Fruit fly (Drosophila melanogaster): Measurements from ENCODE around the gene Ubqn.
A peak's percentile ranks its signal among the peaks of the same experiment; 100 is the strongest.

DNA sequence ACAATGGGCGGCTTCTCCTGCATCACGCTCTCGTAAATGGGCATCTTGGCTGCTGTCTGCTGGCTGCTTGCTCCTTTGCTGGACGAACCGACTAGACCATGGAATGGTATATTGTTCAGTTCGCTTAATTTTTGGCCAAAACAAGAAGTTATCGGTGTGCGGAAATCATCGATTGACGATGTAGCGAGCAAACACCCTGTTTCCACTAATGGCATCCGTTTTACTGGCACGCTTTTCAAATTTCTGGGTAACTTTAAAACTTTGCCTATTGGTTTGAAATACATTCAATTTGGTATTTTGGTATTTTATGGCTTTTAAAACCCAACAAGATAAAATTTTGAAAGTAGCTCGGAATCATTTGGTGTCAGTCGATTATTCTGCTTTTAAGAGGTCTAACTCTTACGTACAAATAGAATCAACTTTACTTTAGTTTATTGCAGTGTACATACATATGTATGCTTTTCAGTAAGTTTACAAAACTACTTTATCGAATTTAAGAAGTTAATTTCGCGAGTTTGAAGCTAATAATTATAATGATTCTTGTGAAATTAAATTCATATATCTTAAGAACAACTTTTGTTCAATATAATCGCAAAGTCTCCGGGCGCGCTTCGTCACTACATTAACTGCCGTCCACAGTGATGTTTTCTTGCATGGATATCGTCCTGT is 37.6 kb upstream of the Ubqn start, which contains the start of gene Arp10:
- TF ChIP-seq CG4496 (GFP tag; IDR thresholded peaks at IDR 0.05) (no peak), CG14655 (GFP tag; optimal IDR thresholded peaks at IDR 0.05) (no peak), CG32121 (GFP tag; IDR thresholded peaks at IDR 0.05) (no peak), CG34367 (tag; optimal IDR thresholded peaks at IDR 0.05) (no peak), CG8159 (tag; optimal IDR thresholded peaks at IDR 0.05) (no peak), fd96Ca (GFP tag; IDR thresholded peaks at IDR 0.05) (no peak), CG10348 (GFP tag; IDR thresholded peaks at IDR 0.05) (no peak), CG9948 (tag; optimal IDR thresholded peaks at IDR 0.05) (peak; percentile 3), Snoo (tag; optimal IDR thresholded peaks at IDR 0.05) (no peak), CG8301 (tag; optimal IDR thresholded peaks at IDR 0.05) (no peak), CG15710 (tag; optimal IDR thresholded peaks at IDR 0.05) (no peak), CG12605 (GFP tag; IDR thresholded peaks at IDR 0.05) (no peak), rn (GFP tag; IDR thresholded peaks at IDR 0.05) (no peak), EcR (GFP tag; optimal IDR thresholded peaks at IDR 0.05) (no peak)
